Worm (Caenorhabditis elegans): Measurements from ENCODE around the gene cex-1.

DNA sequence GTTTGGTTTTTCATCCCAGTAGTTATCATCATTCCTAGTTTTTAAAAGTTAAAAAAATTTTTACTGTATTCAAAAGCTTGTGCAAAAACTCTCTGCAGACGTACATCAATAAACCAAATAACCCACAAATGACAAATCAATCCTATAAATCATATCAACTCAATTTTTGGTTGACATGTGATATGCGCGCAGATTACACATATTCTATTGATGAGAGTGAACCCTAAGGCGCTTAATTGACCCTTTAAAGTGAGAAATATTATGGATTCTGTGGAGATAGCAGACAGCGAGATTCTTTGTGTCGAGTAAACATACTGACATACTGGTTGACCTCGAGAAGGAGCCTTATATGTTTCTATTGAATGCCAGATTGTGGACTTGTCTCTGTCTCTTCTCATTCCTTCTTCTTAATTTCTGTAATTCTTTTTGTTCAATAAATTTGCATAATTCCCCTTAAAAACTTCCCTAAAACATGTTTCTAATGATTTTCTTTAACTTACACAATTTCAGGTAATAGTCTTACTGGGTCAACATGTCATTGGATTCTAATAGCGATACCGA, 31.2 kb upstream of the cex-1 start, which contains the start of gene EEED8.2:
- TF ChIP-seq ztf-11 (tag; optimal IDR thresholded peaks at IDR 0.05) (no peak), unc-62 (GFP tag; optimal IDR thresholded peaks at IDR 0.05) (no peak), R02D3.7 (tag; optimal IDR thresholded peaks at IDR 0.05) (no peak)

All from whole organism, L3 larva.